Fruit fly (Drosophila melanogaster) whole organism, wandering third instar larva: Measurements from ENCODE around the gene Acsf3.

ENCODE experiments used
- Abd-B ChIP-seq: fragments of >200 bp; optimal IDR thresholded peaks from 2 replicates; lab custom pipeline; 2017; ENCODE audit warnings: missing biosample characterization, missing genetic modification characterization
- CG32264 ChIP-seq: fragments of 200-800 bp; sonication (Bioruptor generic); optimal IDR thresholded peaks from 2 replicates; lab custom pipeline; 2016; ENCODE audit warnings: missing biosample characterization, missing genetic modification characterization
- CG9705 ChIP-seq: fragments of 200-800 bp; sonication (Bioruptor generic); optimal IDR thresholded peaks from 2 replicates; lab custom pipeline; 2018; ENCODE audit warnings: missing biosample characterization, mild to moderate bottlenecking, missing genetic modification characterization
- CrebA ChIP-seq: fragments of 200-800 bp; sonication (Bioruptor generic); optimal IDR thresholded peaks from 2 replicates; lab custom pipeline; 2016; ENCODE audit warnings: missing biosample characterization, mild to moderate bottlenecking, missing genetic modification characterization, borderline replicate concordance
- Dfd ChIP-seq: fragments of >200 bp; optimal IDR thresholded peaks from 2 replicates; lab custom pipeline; 2017; ENCODE audit warnings: missing biosample characterization, missing genetic modification characterization
- Dif ChIP-seq: fragments of 200-275, 200-300 bp; sonication (Bioruptor generic); optimal IDR thresholded peaks from 2 replicates; lab custom pipeline; 2018; ENCODE audit warnings: missing biosample characterization, missing genetic modification characterization; ENCODE audit not compliant: partially characterized antibody
- GATAd ChIP-seq: sonication (Bioruptor generic); optimal IDR thresholded peaks from 2 replicates; lab custom pipeline; 2016; ENCODE audit warnings: missing biosample characterization, missing genetic modification characterization
- HLH106 ChIP-seq: fragments of 200-800 bp; optimal IDR thresholded peaks from 3 replicates; lab custom pipeline; 2019; ENCODE audit warnings: missing biosample characterization, mild to moderate bottlenecking, missing genetic modification characterization, moderate library complexity
- Hnf4 ChIP-seq: fragments of 200-800 bp; sonication (Bioruptor generic); optimal IDR thresholded peaks from 2 replicates; lab custom pipeline; 2016; ENCODE audit warnings: missing biosample characterization, mild to moderate bottlenecking, missing genetic modification characterization
- Hr78 ChIP-seq: fragments of >200 bp; optimal IDR thresholded peaks from 2 replicates; lab custom pipeline; 2017; ENCODE audit warnings: missing biosample characterization, missing genetic modification characterization
- Hr83 ChIP-seq: fragments of 200-300 bp; sonication (Bioruptor generic); optimal IDR thresholded peaks from 2 replicates; lab custom pipeline; 2016; ENCODE audit warnings: missing biosample characterization, mild to moderate bottlenecking, missing genetic modification characterization, moderate library complexity; ENCODE audit not compliant: poor library complexity, severe bottlenecking
- Jra ChIP-seq: sonication (Bioruptor generic); optimal IDR thresholded peaks from 2 replicates; lab custom pipeline; 2016; ENCODE audit warnings: missing biosample characterization, missing genetic modification characterization
- Mio ChIP-seq: sonication (Bioruptor generic); optimal IDR thresholded peaks from 2 replicates; lab custom pipeline; 2016; ENCODE audit warnings: missing biosample characterization, missing genetic modification characterization
- Myc ChIP-seq: fragments of >200 bp; optimal IDR thresholded peaks from 2 replicates; lab custom pipeline; 2017
- N ChIP-seq: fragments of >200 bp; optimal IDR thresholded peaks from 2 replicates; lab custom pipeline; 2018; ENCODE audit warnings: missing biosample characterization, missing external identifiers, missing genetic modification characterization
- OdsH ChIP-seq: fragments of 200-800 bp; sonication (Bioruptor generic); optimal IDR thresholded peaks from 2 replicates; lab custom pipeline; 2016; ENCODE audit warnings: missing biosample characterization, mild to moderate bottlenecking, missing genetic modification characterization
- Rel ChIP-seq, 2 experiments: fragments of 200-800 bp; sonication (Bioruptor generic) in 1 of 2; optimal IDR thresholded peaks; 2 replicates in 1 of 2; 3 replicates in 1 of 2; lab custom pipeline; 2016 to 2019; ENCODE audit warnings: mild to moderate bottlenecking in 2 of 2, missing biosample characterization in 2 of 2, missing genetic modification characterization in 2 of 2, moderate library complexity in 1 of 2
- Sp1 ChIP-seq: fragments of 200-800 bp; sonication (Bioruptor generic); optimal IDR thresholded peaks from 3 replicates; lab custom pipeline; 2019; ENCODE audit warnings: missing biosample characterization, mild to moderate bottlenecking, missing genetic modification characterization, moderate library complexity
- Vsx2 ChIP-seq: fragments of 200-300, 225-300 bp; sonication (Bioruptor generic); optimal IDR thresholded peaks from 2 replicates; lab custom pipeline; 2018; ENCODE audit warnings: missing biosample characterization, missing genetic modification characterization; ENCODE audit not compliant: partially characterized antibody
- br ChIP-seq: fragments of 200-800 bp; sonication (Bioruptor generic); optimal IDR thresholded peaks from 2 replicates; lab custom pipeline; 2016; ENCODE audit warnings: missing biosample characterization, missing genetic modification characterization
- brk ChIP-seq: fragments of 200-800 bp; sonication (Bioruptor generic); optimal IDR thresholded peaks from 2 replicates; lab custom pipeline; 2016; ENCODE audit warnings: missing biosample characterization, mild to moderate bottlenecking, missing genetic modification characterization
- dl ChIP-seq, 2 experiments: fragments of 175-275, 200-275 bp in 1 of 2; fragments of 200-275 bp in 1 of 2; sonication (Bioruptor generic); optimal IDR thresholded peaks; lab custom pipeline; 2018; ENCODE audit warnings: mild to moderate bottlenecking in 2 of 2, missing biosample characterization in 2 of 2, missing genetic modification characterization in 2 of 2, moderate library complexity in 2 of 2; ENCODE audit not compliant: partially characterized antibody in 2 of 2, insufficient read depth in 1 of 2
- dmrt93B ChIP-seq: fragments of 200-800 bp; sonication (Bioruptor generic); optimal IDR thresholded peaks from 2 replicates; lab custom pipeline; 2018; ENCODE audit warnings: missing biosample characterization, mild to moderate bottlenecking, missing genetic modification characterization
- dsf ChIP-seq: sonication (Bioruptor generic); optimal IDR thresholded peaks from 2 replicates; lab custom pipeline; 2016; ENCODE audit warnings: missing biosample characterization, missing genetic modification characterization, borderline replicate concordance
- ey ChIP-seq: fragments of 200-800 bp; sonication (Bioruptor generic); optimal IDR thresholded peaks from 2 replicates; lab custom pipeline; 2016; ENCODE audit warnings: missing biosample characterization, missing genetic modification characterization
- foxo ChIP-seq, 2 experiments: fragments of 200-800 bp; sonication (Bioruptor generic); optimal IDR thresholded peaks; 2 replicates in 1 of 2; 3 replicates in 1 of 2; lab custom pipeline; 2016 to 2017; ENCODE audit warnings: missing biosample characterization in 2 of 2, missing genetic modification characterization in 2 of 2
- fru ChIP-seq: fragments of 200-800 bp; sonication (Bioruptor generic); optimal IDR thresholded peaks from 3 replicates; lab custom pipeline; 2016; ENCODE audit warnings: missing biosample characterization, mild to moderate bottlenecking, missing genetic modification characterization
- h ChIP-seq: fragments of 200-800 bp; sonication (Bioruptor generic); optimal IDR thresholded peaks from 3 replicates; lab custom pipeline; 2016; ENCODE audit warnings: missing biosample characterization, mild to moderate bottlenecking, missing genetic modification characterization
- jim ChIP-seq: fragments of 175-275, 200-325 bp; sonication (Bioruptor generic); optimal IDR thresholded peaks from 2 replicates; lab custom pipeline; 2016; ENCODE audit warnings: missing biosample characterization, mild to moderate bottlenecking, missing genetic modification characterization
- lola ChIP-seq: fragments of >200 bp; optimal IDR thresholded peaks from 2 replicates; lab custom pipeline; 2017; ENCODE audit warnings: missing biosample characterization, missing genetic modification characterization
- pan ChIP-seq: fragments of >200 bp; optimal IDR thresholded peaks from 2 replicates; lab custom pipeline; 2017
- psq ChIP-seq: fragments of 200-800 bp; sonication (Bioruptor generic); optimal IDR thresholded peaks from 3 replicates; lab custom pipeline; 2017; ENCODE audit warnings: missing biosample characterization, mild to moderate bottlenecking, missing genetic modification characterization, moderate library complexity
- rgr ChIP-seq: fragments of 200-800 bp; sonication (Bioruptor generic); optimal IDR thresholded peaks from 3 replicates; lab custom pipeline; 2016; ENCODE audit warnings: missing biosample characterization, mild to moderate bottlenecking, missing genetic modification characterization
- sage ChIP-seq: fragments of 200-800 bp; sonication (Bioruptor generic); optimal IDR thresholded peaks from 2 replicates; lab custom pipeline; 2016; ENCODE audit warnings: missing biosample characterization, mild to moderate bottlenecking, missing genetic modification characterization
- sv ChIP-seq: fragments of 200-800 bp; sonication (Bioruptor generic); optimal IDR thresholded peaks from 3 replicates; lab custom pipeline; 2016; ENCODE audit warnings: missing biosample characterization, missing genetic modification characterization
- tai ChIP-seq: sonication (Bioruptor generic); optimal IDR thresholded peaks from 2 replicates; lab custom pipeline; 2016; ENCODE audit warnings: missing biosample characterization, missing genetic modification characterization
- usp ChIP-seq: fragments of >200 bp; optimal IDR thresholded peaks from 2 replicates; lab custom pipeline; 2017; ENCODE audit warnings: missing biosample characterization, missing genetic modification characterization
- woc ChIP-seq: sonication (Bioruptor generic); optimal IDR thresholded peaks from 2 replicates; lab custom pipeline; 2016; ENCODE audit warnings: missing biosample characterization, mild to moderate bottlenecking, missing genetic modification characterization

The Acsf3 gene

dm6 chrX:7302329-7302728 is 26.5 kb upstream of the Acsf3 start:
- TF ChIP-seq psq (GFP tag; lab: Kevin White, UChicago) (peak; percentile 80), Hr83 (GFP tag; lab: Kevin White, UChicago) (peak; percentile 2), Dif (no peak), HLH106 (tag; lab: Kevin White, UChicago) (peak; percentile 87), jim (no peak), rgr (peak; percentile 91), CG32264 (GFP tag; lab: Kevin White, UChicago) (peak; percentile 68), CrebA (GFP tag; lab: Kevin White, UChicago) (peak; percentile 64), usp (GFP tag; lab: Kevin White, UChicago) (no peak), Dfd (GFP tag; lab: Kevin White, UChicago) (no peak), pan (lab: Kevin White, UChicago) (no peak), foxo (GFP tag; optimal IDR thresholded peaks at IDR 0.05; lab: Kevin White, UChicago) (peak in 1 of 2 experiments; percentile 94), h (peak; percentile 93), Hnf4 (GFP tag; lab: Kevin White, UChicago) (peak; percentile 90), dmrt93B (GFP tag; lab: Kevin White, UChicago) (peak; percentile 88), dsf (GFP tag; lab: Kevin White, UChicago) (peak; percentile 73), Abd-B (no peak), Vsx2 (GFP tag; lab: Kevin White, UChicago) (no peak), Jra (GFP tag; lab: Kevin White, UChicago) (peak; percentile 72), ey (GFP tag; lab: Kevin White, UChicago) (peak; percentile 92), CG9705 (GFP tag; lab: Kevin White, UChicago) (peak; percentile 86), Rel (GFP tag; optimal IDR thresholded peaks at IDR 0.05; lab: Kevin White, UChicago) (peak; percentile 19), Rel (tag; optimal IDR thresholded peaks at IDR 0.05; lab: Kevin White, UChicago) (peak; percentile 41), br (GFP tag; lab: Kevin White, UChicago) (peak; percentile 88), OdsH (GFP tag; lab: Kevin White, UChicago) (peak; percentile 89), Sp1 (peak; percentile 93), dl (GFP tag; optimal IDR thresholded peaks at IDR 0.05; lab: Kevin White, UChicago; ENCODE audit: insufficient read depth in 1 of 2, partially characterized antibody in 2 of 2) (no peak), Myc (lab: Kevin White, UChicago) (no peak), tai (GFP tag; lab: Kevin White, UChicago) (peak; percentile 89), brk (no peak), woc (GFP tag; lab: Kevin White, UChicago) (peak; percentile 73), GATAd (GFP tag; lab: Kevin White, UChicago) (peak; percentile 5), N (GFP tag; lab: Kevin White, UChicago) (no peak), Mio (GFP tag; lab: Kevin White, UChicago) (no peak), sage (GFP tag; lab: Kevin White, UChicago) (peak; percentile 86), fru (GFP tag; lab: Kevin White, UChicago) (peak; percentile 95), sv (GFP tag; lab: Kevin White, UChicago) (no peak), Hr78 (no peak), lola (GFP tag; lab: Kevin White, UChicago) (no peak)

dm6 chrX:7303848-7304427 is 24.9 kb upstream of the Acsf3 start:
- TF ChIP-seq Rel (GFP tag; optimal IDR thresholded peaks at IDR 0.05; lab: Kevin White, UChicago), result no peak
- TF ChIP-seq Rel (tag; optimal IDR thresholded peaks at IDR 0.05; lab: Kevin White, UChicago), result peak; percentile 31
- TF ChIP-seq jim, result no peak
- TF ChIP-seq brk, result no peak
- TF ChIP-seq pan (lab: Kevin White, UChicago), result no peak
- TF ChIP-seq Abd-B, result no peak
- TF ChIP-seq rgr, result no peak
- TF ChIP-seq fru (GFP tag; lab: Kevin White, UChicago), result no peak
- no peak for TF ChIP-seq psq (GFP tag; lab: Kevin White, UChicago)
